Worm (Caenorhabditis elegans) whole organism, young adult: Measurements from ENCODE around the gene cnc-2.

Experiments used
- hmg-1.2 ChIP-seq: fragments of 200-800 bp; sonication (Bioruptor generic); IDR thresholded peaks from 2 replicates; pipeline ENCODE4 v1.3.6; 2022; ENCODE audit warnings: missing genetic modification reagents, missing genetic modification characterization, missing compliant biosample characterization
- lin-35 ChIP-seq, 3 experiments: fragments of 150-350 bp in 2 of 3; sonication (generic microtip) in 1 of 3; optimal IDR thresholded peaks; 2 replicates each; lab custom pipeline; 2014 to 2018; ENCODE audit warnings: missing biosample characterization in 3 of 3, missing genetic modification characterization in 3 of 3, missing genetic modification reagents in 3 of 3
- nfyb-1 ChIP-seq: fragments of 200-800 bp; sonication (Bioruptor generic); IDR thresholded peaks from 2 replicates; pipeline ENCODE4 v1.3.6; 2022; ENCODE audit warnings: missing genetic modification reagents, missing genetic modification characterization, missing compliant biosample characterization
- pha-4 ChIP-seq: fragments of 150-350 bp; sonication (generic microtip); optimal IDR thresholded peaks from 2 replicates; lab custom pipeline; 2014; ENCODE audit warnings: missing biosample characterization, missing genetic modification reagents, missing genetic modification characterization
- sdz-38 ChIP-seq: sonication (generic microtip); optimal IDR thresholded peaks from 2 replicates; lab custom pipeline; 2016; ENCODE audit warnings: missing genotype, missing genetic modification characterization, missing compliant biosample characterization
- unc-130 ChIP-seq: sonication (generic microtip); optimal IDR thresholded peaks from 2 replicates; lab custom pipeline; 2016; ENCODE audit warnings: missing genetic modification reagents, missing genetic modification characterization, missing compliant biosample characterization

- TF ChIP-seq lin-35 (GFP tag; optimal IDR thresholded peaks at IDR 0.05; lab: Kevin White, UChicago) = no peak
- no peak for TF ChIP-seq pha-4 (tag; lab: Kevin White, UChicago)
- TF ChIP-seq sdz-38 (tag; lab: Kevin White, UChicago) = no peak
- no peak for TF ChIP-seq unc-130
- TF ChIP-seq nfyb-1 (GFP tag; lab: Robert Waterston, UW) = no peak
- no peak for TF ChIP-seq hmg-1.2 (GFP tag; lab: Robert Waterston, UW)
Measured at ce11 chrV:1494469-1494868, 44.5 kb upstream of the cnc-2 start, which contains the start of gene spig-7.
